Worm (Caenorhabditis elegans) whole organism, L4 larva: ENCODE results near the gene srd-65.

Experiments
- D1046.2 ChIP-seq: fragments of 200-800 bp; sonication (Bioruptor generic); IDR thresholded peaks from 2 replicates; pipeline ENCODE4 v1.3.6; 2022; ENCODE audit warnings: missing genetic modification characterization, missing compliant biosample characterization
- F26F4.8 ChIP-seq: fragments of 200-800 bp; sonication (Bioruptor generic); conservative IDR thresholded peaks from 2 replicates; pipeline ENCODE4 v1.3.6; 2022; ENCODE audit warnings: missing genetic modification characterization, missing compliant biosample characterization
- F49E8.2 ChIP-seq: sonication (generic microtip); optimal IDR thresholded peaks from 2 replicates; lab custom pipeline; 2016; ENCODE audit warnings: missing compliant biosample characterization, mild to moderate bottlenecking, missing genetic modification characterization, borderline replicate concordance
- T20F7.1 ChIP-seq: fragments of 200-800 bp; sonication (Bioruptor generic); optimal IDR thresholded peaks from 2 replicates; lab custom pipeline; 2018; ENCODE audit warnings: mild to moderate bottlenecking, missing genetic modification characterization, missing compliant biosample characterization
- Y75B8A.6 ChIP-seq: fragments of 200-800 bp; sonication (Bioruptor generic); IDR thresholded peaks from 2 replicates; pipeline ENCODE4 v1.3.6; 2022; ENCODE audit warnings: missing genetic modification reagents, missing genetic modification characterization, missing compliant biosample characterization
- ZK337.2 ChIP-seq: fragments of 200-800 bp; sonication (Bioruptor generic); IDR thresholded peaks from 2 replicates; pipeline ENCODE4 v1.3.6; 2022; ENCODE audit warnings: missing genetic modification reagents, missing genetic modification characterization, missing compliant biosample characterization
- ZK546.5 ChIP-seq, 2 experiments: sonication (generic microtip); optimal IDR thresholded peaks; 2 replicates each; lab custom pipeline; 2017; ENCODE audit warnings: missing biosample characterization in 2 of 2, missing genetic modification characterization in 2 of 2
- aha-1 ChIP-seq: fragments of 150-350 bp; peaks from one replicate; lab custom pipeline; 2014; ENCODE audit warnings: missing biosample characterization, missing genetic modification characterization
- aly-2 ChIP-seq: sonication (generic microtip); optimal IDR thresholded peaks from 2 replicates; lab custom pipeline; 2018; ENCODE audit warnings: missing biosample characterization, missing genetic modification characterization
- ceh-32 ChIP-seq: sonication (generic microtip); optimal IDR thresholded peaks from 2 replicates; lab custom pipeline; 2016; ENCODE audit warnings: mild to moderate bottlenecking, missing genetic modification characterization, missing compliant biosample characterization; ENCODE audit not compliant: poor library complexity
- daf-12 ChIP-seq: fragments of 150-350 bp; optimal IDR thresholded peaks from 2 replicates; lab custom pipeline; 2014; ENCODE audit warnings: missing biosample characterization, missing genetic modification reagents, missing genetic modification characterization
- daf-16 ChIP-seq, 3 experiments: sonication (generic microtip); optimal IDR thresholded peaks; 2 replicates each; lab custom pipeline; 2016 to 2017; ENCODE audit warnings: missing genetic modification characterization in 3 of 3, missing genetic modification reagents in 3 of 3, mild to moderate bottlenecking in 2 of 3, missing compliant biosample characterization in 2 of 3, missing biosample characterization in 1 of 3, moderate library complexity in 1 of 3
- dmd-6 ChIP-seq: fragments of 200-800 bp; sonication (Bioruptor generic); IDR thresholded peaks from 2 replicates; pipeline ENCODE4 v1.3.6; 2022; ENCODE audit warnings: missing genetic modification reagents, missing genetic modification characterization, missing compliant biosample characterization
- dve-1 ChIP-seq: sonication (generic microtip); optimal IDR thresholded peaks from 2 replicates; lab custom pipeline; 2017; ENCODE audit warnings: antibody characterized with exemption, mild to moderate bottlenecking, missing genetic modification characterization, missing compliant biosample characterization; ENCODE audit not compliant: insufficient read depth
- hif-1 ChIP-seq, 2 experiments: sonication (generic microtip); optimal IDR thresholded peaks; 2 replicates each; lab custom pipeline; 2016 to 2017; ENCODE audit warnings: missing compliant biosample characterization in 2 of 2, missing genetic modification characterization in 2 of 2, missing genetic modification reagents in 2 of 2, missing genotype in 2 of 2, mild to moderate bottlenecking in 1 of 2
- hlh-11 ChIP-seq: fragments of 200-800 bp; sonication (Bioruptor generic); optimal IDR thresholded peaks from 2 replicates; lab custom pipeline; 2018; ENCODE audit warnings: mild to moderate bottlenecking, missing genetic modification characterization, missing compliant biosample characterization
- lin-13 ChIP-seq: fragments of 150-350 bp; optimal IDR thresholded peaks from 2 replicates; lab custom pipeline; 2014; ENCODE audit warnings: missing biosample characterization, missing genetic modification reagents, missing genetic modification characterization
- lin-38 ChIP-seq: fragments of 200-800 bp; sonication (Bioruptor generic); IDR thresholded peaks from 2 replicates; pipeline ENCODE4 v1.3.6; 2022; ENCODE audit warnings: missing genetic modification reagents, missing genetic modification characterization, missing compliant biosample characterization
- mxl-2 ChIP-seq: fragments of 200-800 bp; sonication (Bioruptor generic); conservative IDR thresholded peaks from 2 replicates; pipeline ENCODE4 v1.3.6; 2022; ENCODE audit warnings: missing genetic modification reagents, missing genetic modification characterization, missing compliant biosample characterization
- mxl-3 ChIP-seq: fragments of 200-800 bp; sonication (Bioruptor generic); optimal IDR thresholded peaks from 2 replicates; lab custom pipeline; 2018; ENCODE audit warnings: mild to moderate bottlenecking, missing genetic modification characterization, missing compliant biosample characterization
- nhr-10 ChIP-seq: fragments of 150-350 bp; optimal IDR thresholded peaks from 2 replicates; lab custom pipeline; 2014; ENCODE audit warnings: missing biosample characterization, missing genetic modification characterization
- nhr-111 ChIP-seq: fragments of 200-800 bp; sonication (Bioruptor generic); optimal IDR thresholded peaks from 2 replicates; lab custom pipeline; 2018; ENCODE audit warnings: mild to moderate bottlenecking, missing genetic modification characterization, missing compliant biosample characterization
- nhr-237 ChIP-seq: sonication (generic microtip); optimal IDR thresholded peaks from 2 replicates; lab custom pipeline; 2017; ENCODE audit warnings: missing biosample characterization, missing genetic modification characterization
- nhr-28 ChIP-seq: fragments of 150-350 bp; optimal IDR thresholded peaks from 2 replicates; lab custom pipeline; 2014; ENCODE audit warnings: missing biosample characterization, missing genetic modification characterization
- nhr-41 ChIP-seq: fragments of 200-800 bp; sonication (Bioruptor generic); IDR thresholded peaks from 2 replicates; pipeline ENCODE4 v1.3.6; 2022; ENCODE audit warnings: missing genetic modification reagents, missing genetic modification characterization, missing compliant biosample characterization
- nhr-48 ChIP-seq: sonication (generic microtip); optimal IDR thresholded peaks from 2 replicates; lab custom pipeline; 2016; ENCODE audit warnings: mild to moderate bottlenecking, missing genetic modification characterization, missing compliant biosample characterization
- nhr-6 ChIP-seq: fragments of 150-350 bp; optimal IDR thresholded peaks from 2 replicates; lab custom pipeline; 2014; ENCODE audit warnings: missing biosample characterization, missing genetic modification characterization
- nhr-76 ChIP-seq: fragments of 150-350 bp; optimal IDR thresholded peaks from 2 replicates; lab custom pipeline; 2014; ENCODE audit warnings: missing biosample characterization, missing genetic modification characterization
- php-3 ChIP-seq: fragments of 200-800 bp; sonication (Bioruptor generic); IDR thresholded peaks from 2 replicates; pipeline ENCODE4 v1.3.6; 2022; ENCODE audit warnings: missing genetic modification reagents, missing genetic modification characterization, missing compliant biosample characterization
- pqm-1 ChIP-seq: sonication (generic microtip); optimal IDR thresholded peaks from 2 replicates; lab custom pipeline; 2017; ENCODE audit warnings: missing biosample characterization, missing genetic modification characterization
- sdz-12 ChIP-seq: fragments of 200-800 bp; sonication (Bioruptor generic); optimal IDR thresholded peaks from 2 replicates; lab custom pipeline; 2018; ENCODE audit warnings: mild to moderate bottlenecking, missing genetic modification characterization, missing compliant biosample characterization
- set-16 ChIP-seq: fragments of 200-800 bp; sonication (Bioruptor generic); IDR thresholded peaks from 2 replicates; pipeline ENCODE4 v1.3.6; 2022; ENCODE audit warnings: missing genetic modification reagents, missing genetic modification characterization, missing compliant biosample characterization
- skn-1 ChIP-seq: fragments of 150-350 bp; optimal IDR thresholded peaks from 2 replicates; lab custom pipeline; 2014; ENCODE audit warnings: missing biosample characterization, missing genetic modification characterization
- snpc-1.2 ChIP-seq: fragments of 200-800 bp; sonication (Bioruptor generic); IDR thresholded peaks from 2 replicates; pipeline ENCODE4 v1.3.6; 2022; ENCODE audit warnings: missing genetic modification reagents, missing genetic modification characterization, missing compliant biosample characterization
- unc-130 ChIP-seq: sonication (generic microtip); optimal IDR thresholded peaks from 2 replicates; lab custom pipeline; 2016; ENCODE audit warnings: missing genetic modification reagents, missing genetic modification characterization, missing compliant biosample characterization
- unc-39 ChIP-seq: sonication (generic microtip); optimal IDR thresholded peaks from 2 replicates; lab custom pipeline; 2017; ENCODE audit warnings: missing biosample characterization, missing genetic modification characterization
- unc-62 ChIP-seq, 3 experiments: fragments of 150-350 bp in 1 of 3; sonication (generic microtip); optimal IDR thresholded peaks in 2 of 3; peaks in 1 of 3; 1 replicate in 1 of 3; 2 replicates in 2 of 3; lab custom pipeline; 2014 to 2017; ENCODE audit warnings: missing biosample characterization in 3 of 3, missing genetic modification characterization in 3 of 3, missing genetic modification reagents in 3 of 3, missing genotype in 1 of 3
- zip-11 ChIP-seq: fragments of 200-800 bp; sonication (Bioruptor generic); IDR thresholded peaks from 2 replicates; pipeline ENCODE4 v1.3.6; 2022; ENCODE audit warnings: missing genetic modification characterization, missing compliant biosample characterization
- zip-2 ChIP-seq: fragments of 150-350 bp; optimal IDR thresholded peaks from 2 replicates; lab custom pipeline; 2014; ENCODE audit warnings: missing biosample characterization, missing genetic modification characterization

srd-65 gene

ce11 chrIII:2219408-2219807, 4.4 kb downstream of the srd-65 start, which contains the start of gene fbxa-12:
Gene fbxa-12, plus strand, starts transcription at chrIII:2219708.
- no peak for TF ChIP-seq sdz-12 (GFP tag; lab: Kevin White, UChicago)
- no peak for TF ChIP-seq Y75B8A.6 (GFP tag; lab: Robert Waterston, UW)
- TF ChIP-seq hlh-11 (tag; lab: Kevin White, UChicago): no peak
- TF ChIP-seq F26F4.8: no peak
- no peak for TF ChIP-seq daf-16 (GFP tag; optimal IDR thresholded peaks at IDR 0.05; lab: Kevin White, UChicago)
- no peak for TF ChIP-seq daf-16 (tag; optimal IDR thresholded peaks at IDR 0.05; lab: Kevin White, UChicago)
- no peak for TF ChIP-seq nhr-48 (tag; lab: Kevin White, UChicago)
- no peak for TF ChIP-seq nhr-41 (GFP tag; lab: Robert Waterston, UW)
- TF ChIP-seq, all 104 proteins: peak for 0

DNA sequence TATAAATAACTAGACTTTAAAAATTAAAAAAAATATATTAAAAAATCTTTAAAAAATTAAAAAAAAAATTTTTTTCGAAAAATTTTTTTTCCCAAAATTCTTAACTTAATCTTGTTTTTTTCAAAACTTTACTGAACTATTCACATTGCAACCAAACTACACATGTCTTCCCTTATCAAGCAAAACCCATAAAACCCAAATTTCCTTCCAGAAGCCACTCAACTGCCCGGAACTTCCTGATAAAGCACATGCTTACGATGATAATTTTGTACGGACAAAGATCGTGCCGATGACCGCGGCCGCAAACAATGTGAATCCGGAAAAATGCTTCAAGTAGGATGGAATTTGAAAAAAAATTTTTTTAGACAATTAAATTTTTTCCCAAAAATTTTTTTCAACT, 11.5 kb downstream of the srd-65 start:
- TF ChIP-seq zip-2 (no peak), nhr-6 (tag; lab: Kevin White, UChicago) (no peak), lin-13 (GFP tag; lab: Kevin White, UChicago) (no peak), hlh-11 (tag; lab: Kevin White, UChicago) (peak; percentile 26), php-3 (peak; percentile 58; the same call in 1 of the 2 replicates), lin-38 (GFP tag; lab: Robert Waterston, UW) (no peak), hif-1 (tag; optimal IDR thresholded peaks at IDR 0.05; lab: Kevin White, UChicago) (no peak), skn-1 (tag; lab: Kevin White, UChicago) (no peak), nhr-10 (tag; lab: Kevin White, UChicago) (no peak), snpc-1.2 (GFP tag; lab: Robert Waterston, UW) (no peak), nhr-237 (no peak), ceh-32 (tag; lab: Kevin White, UChicago) (no peak), mxl-3 (peak; percentile 29), aly-2 (no peak), aha-1 (tag; lab: Kevin White, UChicago) (no peak), nhr-111 (GFP tag; lab: Kevin White, UChicago) (no peak), F49E8.2 (tag; lab: Kevin White, UChicago) (no peak), dve-1 (tag; lab: Kevin White, UChicago) (peak; percentile 38), ZK546.5 (tag; optimal IDR thresholded peaks at IDR 0.05; lab: Kevin White, UChicago) (no peak), ZK337.2 (no peak), daf-16 (GFP tag; optimal IDR thresholded peaks at IDR 0.05; lab: Kevin White, UChicago) (no peak), daf-16 (tag; optimal IDR thresholded peaks at IDR 0.05; lab: Kevin White, UChicago) (peak; percentile 50), nhr-48 (tag; lab: Kevin White, UChicago) (no peak), daf-12 (tag; lab: Kevin White, UChicago) (no peak), mxl-2 (no peak), unc-130 (GFP tag; lab: Kevin White, UChicago) (no peak), nhr-28 (tag; lab: Kevin White, UChicago) (peak; percentile 19), D1046.2 (GFP tag; lab: Robert Waterston, UW) (no peak), set-16 (GFP tag; lab: Robert Waterston, UW) (no peak), nhr-76 (tag; lab: Kevin White, UChicago) (no peak), pqm-1 (tag; lab: Kevin White, UChicago) (no peak), dmd-6 (peak; percentile 53), unc-39 (tag; lab: Kevin White, UChicago) (no peak), T20F7.1 (GFP tag; lab: Kevin White, UChicago) (no peak), zip-11 (no peak), unc-62 (GFP tag; optimal IDR thresholded peaks at IDR 0.05 in 1 of 2; lab: Kevin White, UChicago) (peak in 1 of 2 experiments; percentile 13), unc-62 (tag; optimal IDR thresholded peaks at IDR 0.05; lab: Kevin White, UChicago) (no peak)
